Comparison of ENCODE assay signal across 5 worm cellular contexts in the genomic region with DNA sequence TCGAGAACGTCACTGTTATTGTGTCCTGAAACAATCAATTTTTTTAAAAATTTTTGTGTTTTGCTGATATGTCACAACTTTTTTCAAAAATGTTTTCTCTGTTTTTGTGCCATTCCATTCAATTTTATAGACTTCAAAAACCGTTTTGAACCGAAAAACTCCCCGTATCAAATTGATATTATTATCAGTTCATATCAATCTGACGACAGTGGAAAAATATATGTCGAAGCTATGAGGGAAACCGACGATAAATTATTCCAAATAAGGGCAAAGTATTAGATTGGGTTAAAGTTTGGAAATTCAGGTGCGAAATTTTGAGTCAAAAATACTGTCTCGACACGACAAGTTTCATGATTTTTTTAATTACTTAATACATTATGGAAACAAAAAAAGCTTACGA.
TF ChIP-seq lines count a peak whose summit lies in the region.

No protein-coding gene starts in this region.

TF ChIP-seq in whole organism, L1 larva, 84 proteins besides CTCF, POLR2A, EP300 and RAD21:
- TF ChIP-seq elt-2 (tag; optimal IDR thresholded peaks at IDR 0.05; lab: Kevin White, UChicago): peak; percentile 29
- no peak for TF ChIP-seq fkh-4 (tag; optimal IDR thresholded peaks at IDR 0.05; lab: Kevin White, UChicago; ENCODE audit: borderline replicate concordance)

TF ChIP-seq in whole organism, L2 larva, 48 proteins besides CTCF, POLR2A, EP300 and RAD21:
- peak; percentile 40 for TF ChIP-seq fos-1 (tag; optimal IDR thresholded peaks at IDR 0.05; lab: Kevin White, UChicago)
- no peak for TF ChIP-seq mab-5 (tag; optimal IDR thresholded peaks at IDR 0.05; lab: Kevin White, UChicago)

TF ChIP-seq in whole organism, L3 larva, 47 proteins besides CTCF, POLR2A, EP300 and RAD21:
- TF ChIP-seq elt-2 (tag; optimal IDR thresholded peaks at IDR 0.05; lab: Kevin White, UChicago) (peak; percentile 58), fos-1 (tag; optimal IDR thresholded peaks at IDR 0.05; lab: Kevin White, UChicago) (no peak)

TF ChIP-seq in whole organism, L4 larva, 104 proteins besides CTCF, POLR2A, EP300 and RAD21:
- TF ChIP-seq egl-43 (GFP tag; IDR thresholded peaks at IDR 0.05; lab: Robert Waterston, UW) (no peak), pqm-1 (tag; optimal IDR thresholded peaks at IDR 0.05; lab: Kevin White, UChicago) (peak; percentile 69), dve-1 (tag; optimal IDR thresholded peaks at IDR 0.05; lab: Kevin White, UChicago; ENCODE audit: insufficient read depth) (peak; percentile 18), nhr-28 (tag; optimal IDR thresholded peaks at IDR 0.05; lab: Kevin White, UChicago) (peak; percentile 46)
TF ChIP-seq in whole organism, L4 larva: peak in this region for 3.

TF ChIP-seq in whole organism, young adult, 124 proteins besides CTCF, POLR2A, EP300 and RAD21:
- TF ChIP-seq egrh-3 (GFP tag; IDR thresholded peaks at IDR 0.05; lab: Robert Waterston, UW): no peak
- peak; percentile 42 for TF ChIP-seq nhr-80 (tag; optimal IDR thresholded peaks at IDR 0.05; lab: Kevin White, UChicago)
